Fruit fly (Drosophila melanogaster) whole organism, wandering third instar larva: Measurements from ENCODE around the gene Prp6.

Experiments used
- Abd-B ChIP-seq: fragments of >200 bp; optimal IDR thresholded peaks from 2 replicates; lab custom pipeline; 2017; ENCODE audit warnings: missing biosample characterization, missing genetic modification characterization
- CG32264 ChIP-seq: fragments of 200-800 bp; sonication (Bioruptor generic); optimal IDR thresholded peaks from 2 replicates; lab custom pipeline; 2016; ENCODE audit warnings: missing biosample characterization, missing genetic modification characterization
- CG9705 ChIP-seq: fragments of 200-800 bp; sonication (Bioruptor generic); optimal IDR thresholded peaks from 2 replicates; lab custom pipeline; 2018; ENCODE audit warnings: missing biosample characterization, mild to moderate bottlenecking, missing genetic modification characterization
- CrebA ChIP-seq: fragments of 200-800 bp; sonication (Bioruptor generic); optimal IDR thresholded peaks from 2 replicates; lab custom pipeline; 2016; ENCODE audit warnings: missing biosample characterization, mild to moderate bottlenecking, missing genetic modification characterization, borderline replicate concordance
- Dfd ChIP-seq: fragments of >200 bp; optimal IDR thresholded peaks from 2 replicates; lab custom pipeline; 2017; ENCODE audit warnings: missing biosample characterization, missing genetic modification characterization
- Dif ChIP-seq: fragments of 200-275, 200-300 bp; sonication (Bioruptor generic); optimal IDR thresholded peaks from 2 replicates; lab custom pipeline; 2018; ENCODE audit warnings: missing biosample characterization, missing genetic modification characterization; ENCODE audit not compliant: partially characterized antibody
- GATAd ChIP-seq: sonication (Bioruptor generic); optimal IDR thresholded peaks from 2 replicates; lab custom pipeline; 2016; ENCODE audit warnings: missing biosample characterization, missing genetic modification characterization
- HLH106 ChIP-seq: fragments of 200-800 bp; optimal IDR thresholded peaks from 3 replicates; lab custom pipeline; 2019; ENCODE audit warnings: missing biosample characterization, mild to moderate bottlenecking, missing genetic modification characterization, moderate library complexity
- Hnf4 ChIP-seq: fragments of 200-800 bp; sonication (Bioruptor generic); optimal IDR thresholded peaks from 2 replicates; lab custom pipeline; 2016; ENCODE audit warnings: missing biosample characterization, mild to moderate bottlenecking, missing genetic modification characterization
- Hr78 ChIP-seq: fragments of >200 bp; optimal IDR thresholded peaks from 2 replicates; lab custom pipeline; 2017; ENCODE audit warnings: missing biosample characterization, missing genetic modification characterization
- Hr83 ChIP-seq: fragments of 200-300 bp; sonication (Bioruptor generic); optimal IDR thresholded peaks from 2 replicates; lab custom pipeline; 2016; ENCODE audit warnings: missing biosample characterization, mild to moderate bottlenecking, missing genetic modification characterization, moderate library complexity; ENCODE audit not compliant: poor library complexity, severe bottlenecking
- Jra ChIP-seq: sonication (Bioruptor generic); optimal IDR thresholded peaks from 2 replicates; lab custom pipeline; 2016; ENCODE audit warnings: missing biosample characterization, missing genetic modification characterization
- Mio ChIP-seq: sonication (Bioruptor generic); optimal IDR thresholded peaks from 2 replicates; lab custom pipeline; 2016; ENCODE audit warnings: missing biosample characterization, missing genetic modification characterization
- Myc ChIP-seq: fragments of >200 bp; optimal IDR thresholded peaks from 2 replicates; lab custom pipeline; 2017
- N ChIP-seq: fragments of >200 bp; optimal IDR thresholded peaks from 2 replicates; lab custom pipeline; 2018; ENCODE audit warnings: missing biosample characterization, missing external identifiers, missing genetic modification characterization
- OdsH ChIP-seq: fragments of 200-800 bp; sonication (Bioruptor generic); optimal IDR thresholded peaks from 2 replicates; lab custom pipeline; 2016; ENCODE audit warnings: missing biosample characterization, mild to moderate bottlenecking, missing genetic modification characterization
- Rel ChIP-seq, 2 experiments: fragments of 200-800 bp; sonication (Bioruptor generic) in 1 of 2; optimal IDR thresholded peaks; 2 replicates in 1 of 2; 3 replicates in 1 of 2; lab custom pipeline; 2016 to 2019; ENCODE audit warnings: mild to moderate bottlenecking in 2 of 2, missing biosample characterization in 2 of 2, missing genetic modification characterization in 2 of 2, moderate library complexity in 1 of 2
- Sp1 ChIP-seq: fragments of 200-800 bp; sonication (Bioruptor generic); optimal IDR thresholded peaks from 3 replicates; lab custom pipeline; 2019; ENCODE audit warnings: missing biosample characterization, mild to moderate bottlenecking, missing genetic modification characterization, moderate library complexity
- Vsx2 ChIP-seq: fragments of 200-300, 225-300 bp; sonication (Bioruptor generic); optimal IDR thresholded peaks from 2 replicates; lab custom pipeline; 2018; ENCODE audit warnings: missing biosample characterization, missing genetic modification characterization; ENCODE audit not compliant: partially characterized antibody
- dl ChIP-seq, 2 experiments: fragments of 175-275, 200-275 bp in 1 of 2; fragments of 200-275 bp in 1 of 2; sonication (Bioruptor generic); optimal IDR thresholded peaks; lab custom pipeline; 2018; ENCODE audit warnings: mild to moderate bottlenecking in 2 of 2, missing biosample characterization in 2 of 2, missing genetic modification characterization in 2 of 2, moderate library complexity in 2 of 2; ENCODE audit not compliant: partially characterized antibody in 2 of 2, insufficient read depth in 1 of 2
- ey ChIP-seq: fragments of 200-800 bp; sonication (Bioruptor generic); optimal IDR thresholded peaks from 2 replicates; lab custom pipeline; 2016; ENCODE audit warnings: missing biosample characterization, missing genetic modification characterization
- foxo ChIP-seq, 2 experiments: fragments of 200-800 bp; sonication (Bioruptor generic); optimal IDR thresholded peaks; 2 replicates in 1 of 2; 3 replicates in 1 of 2; lab custom pipeline; 2016 to 2017; ENCODE audit warnings: missing biosample characterization in 2 of 2, missing genetic modification characterization in 2 of 2
- fru ChIP-seq: fragments of 200-800 bp; sonication (Bioruptor generic); optimal IDR thresholded peaks from 3 replicates; lab custom pipeline; 2016; ENCODE audit warnings: missing biosample characterization, mild to moderate bottlenecking, missing genetic modification characterization
- h ChIP-seq: fragments of 200-800 bp; sonication (Bioruptor generic); optimal IDR thresholded peaks from 3 replicates; lab custom pipeline; 2016; ENCODE audit warnings: missing biosample characterization, mild to moderate bottlenecking, missing genetic modification characterization
- jim ChIP-seq: fragments of 175-275, 200-325 bp; sonication (Bioruptor generic); optimal IDR thresholded peaks from 2 replicates; lab custom pipeline; 2016; ENCODE audit warnings: missing biosample characterization, mild to moderate bottlenecking, missing genetic modification characterization
- pan ChIP-seq: fragments of >200 bp; optimal IDR thresholded peaks from 2 replicates; lab custom pipeline; 2017
- psq ChIP-seq: fragments of 200-800 bp; sonication (Bioruptor generic); optimal IDR thresholded peaks from 3 replicates; lab custom pipeline; 2017; ENCODE audit warnings: missing biosample characterization, mild to moderate bottlenecking, missing genetic modification characterization, moderate library complexity
- rgr ChIP-seq: fragments of 200-800 bp; sonication (Bioruptor generic); optimal IDR thresholded peaks from 3 replicates; lab custom pipeline; 2016; ENCODE audit warnings: missing biosample characterization, mild to moderate bottlenecking, missing genetic modification characterization
- sage ChIP-seq: fragments of 200-800 bp; sonication (Bioruptor generic); optimal IDR thresholded peaks from 2 replicates; lab custom pipeline; 2016; ENCODE audit warnings: missing biosample characterization, mild to moderate bottlenecking, missing genetic modification characterization
- sv ChIP-seq: fragments of 200-800 bp; sonication (Bioruptor generic); optimal IDR thresholded peaks from 3 replicates; lab custom pipeline; 2016; ENCODE audit warnings: missing biosample characterization, missing genetic modification characterization
- tai ChIP-seq: sonication (Bioruptor generic); optimal IDR thresholded peaks from 2 replicates; lab custom pipeline; 2016; ENCODE audit warnings: missing biosample characterization, missing genetic modification characterization
- usp ChIP-seq: fragments of >200 bp; optimal IDR thresholded peaks from 2 replicates; lab custom pipeline; 2017; ENCODE audit warnings: missing biosample characterization, missing genetic modification characterization
- woc ChIP-seq: sonication (Bioruptor generic); optimal IDR thresholded peaks from 2 replicates; lab custom pipeline; 2016; ENCODE audit warnings: missing biosample characterization, mild to moderate bottlenecking, missing genetic modification characterization

Prp6 gene

DNA sequence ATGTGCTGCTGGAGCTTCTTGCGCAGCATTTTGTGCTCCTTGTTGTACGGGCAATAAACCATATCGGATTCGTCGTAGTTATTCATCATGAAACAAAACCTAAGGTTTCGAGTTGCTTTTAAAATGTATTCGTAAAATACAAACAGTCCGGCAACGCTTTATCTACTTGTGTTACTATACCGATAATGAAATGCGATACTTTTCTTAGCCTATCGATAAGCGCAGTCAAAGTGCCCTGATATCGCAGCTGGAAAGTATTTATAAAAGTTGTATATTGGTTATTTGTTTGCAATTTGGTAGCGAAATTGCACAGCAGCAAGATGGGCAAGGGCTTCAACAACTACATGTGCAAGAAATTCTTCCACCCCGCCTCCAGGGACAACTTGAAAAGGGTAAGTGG, 3.8 kb upstream of the Prp6 start, which contains the start of the genes arx and CG6843:
arx (minus strand) TSS at position 144 of the 400 bp plus-strand sequence.
CG6843 (plus strand) TSS at position 184 of the 400 bp plus-strand sequence.
- no peak for TF ChIP-seq Hnf4 (GFP tag; lab: Kevin White, UChicago)
- no peak for TF ChIP-seq CG32264
- no peak for TF ChIP-seq Dfd
- no peak for TF ChIP-seq CrebA (GFP tag; lab: Kevin White, UChicago)
- TF ChIP-seq Mio (GFP tag; lab: Kevin White, UChicago) = no peak
- no peak for TF ChIP-seq h (GFP tag; lab: Kevin White, UChicago)
- no peak for TF ChIP-seq sage (GFP tag; lab: Kevin White, UChicago)
- peak; percentile 22 for TF ChIP-seq rgr (GFP tag; lab: Kevin White, UChicago)
- no peak for TF ChIP-seq Rel (GFP tag; optimal IDR thresholded peaks at IDR 0.05; lab: Kevin White, UChicago)
- TF ChIP-seq Rel (tag; optimal IDR thresholded peaks at IDR 0.05; lab: Kevin White, UChicago) = peak; percentile 91
- TF ChIP-seq Myc (lab: Kevin White, UChicago) = no peak
- TF ChIP-seq psq = peak; percentile 54
- peak; percentile 35 for TF ChIP-seq fru (GFP tag; lab: Kevin White, UChicago)
- TF ChIP-seq Dif (GFP tag; lab: Kevin White, UChicago) = no peak
- TF ChIP-seq HLH106 (tag; lab: Kevin White, UChicago) = no peak
- no peak for TF ChIP-seq usp (GFP tag; lab: Kevin White, UChicago)
- TF ChIP-seq Hr83 = peak; percentile 33
- no peak for TF ChIP-seq Hr78 (GFP tag; lab: Kevin White, UChicago)
- no peak for TF ChIP-seq dl (GFP tag; optimal IDR thresholded peaks at IDR 0.05; lab: Kevin White, UChicago; ENCODE audit: insufficient read depth in 1 of 2, partially characterized antibody in 2 of 2)
- no peak for TF ChIP-seq N (GFP tag; lab: Kevin White, UChicago)
- TF ChIP-seq pan (lab: Kevin White, UChicago) = no peak
- no peak for TF ChIP-seq woc
- no peak for TF ChIP-seq foxo (GFP tag; optimal IDR thresholded peaks at IDR 0.05; lab: Kevin White, UChicago)
- no peak for TF ChIP-seq Vsx2 (GFP tag; lab: Kevin White, UChicago)
- no peak for TF ChIP-seq Jra (GFP tag; lab: Kevin White, UChicago)
- no peak for TF ChIP-seq Abd-B (GFP tag; lab: Kevin White, UChicago)
- no peak for TF ChIP-seq GATAd
- no peak for TF ChIP-seq ey (GFP tag; lab: Kevin White, UChicago)
- TF ChIP-seq tai (GFP tag; lab: Kevin White, UChicago) = no peak
- no peak for TF ChIP-seq CG9705
- TF ChIP-seq, all 38 proteins: peak for 5

DNA sequence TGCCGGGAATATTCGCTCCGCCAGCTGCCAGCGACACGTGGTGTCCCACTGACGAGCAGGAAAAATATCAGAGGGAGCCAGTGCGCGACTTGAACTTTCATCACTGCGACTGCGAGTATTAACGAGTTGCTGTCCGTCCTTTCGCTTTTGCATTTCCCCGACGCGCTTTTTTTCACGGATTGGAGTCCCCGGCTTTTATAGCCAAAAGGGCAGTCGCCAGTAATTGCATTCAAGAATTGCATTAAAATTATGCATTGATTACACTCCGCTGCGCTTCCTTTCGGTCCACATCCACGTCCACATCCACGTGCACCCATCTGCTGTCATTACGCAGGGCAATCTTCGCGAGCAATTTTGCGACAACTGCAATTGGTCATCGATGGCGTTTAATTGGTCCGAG, 5.9 kb downstream of the Prp6 start, which contains the start of gene Ir75d:
Ir75d (minus strand) TSS at position 101 of the 400 bp plus-strand sequence.
- TF ChIP-seq foxo (GFP tag; optimal IDR thresholded peaks at IDR 0.05; lab: Kevin White, UChicago) (no peak), Abd-B (GFP tag; lab: Kevin White, UChicago) (no peak), ey (GFP tag; lab: Kevin White, UChicago) (no peak), Jra (GFP tag; lab: Kevin White, UChicago) (no peak), Hnf4 (GFP tag; lab: Kevin White, UChicago) (no peak), fru (GFP tag; lab: Kevin White, UChicago) (no peak), tai (GFP tag; lab: Kevin White, UChicago) (no peak), Hr83 (no peak), Dif (GFP tag; lab: Kevin White, UChicago) (no peak), h (GFP tag; lab: Kevin White, UChicago) (no peak), usp (GFP tag; lab: Kevin White, UChicago) (no peak), OdsH (GFP tag; lab: Kevin White, UChicago) (no peak)

DNA sequence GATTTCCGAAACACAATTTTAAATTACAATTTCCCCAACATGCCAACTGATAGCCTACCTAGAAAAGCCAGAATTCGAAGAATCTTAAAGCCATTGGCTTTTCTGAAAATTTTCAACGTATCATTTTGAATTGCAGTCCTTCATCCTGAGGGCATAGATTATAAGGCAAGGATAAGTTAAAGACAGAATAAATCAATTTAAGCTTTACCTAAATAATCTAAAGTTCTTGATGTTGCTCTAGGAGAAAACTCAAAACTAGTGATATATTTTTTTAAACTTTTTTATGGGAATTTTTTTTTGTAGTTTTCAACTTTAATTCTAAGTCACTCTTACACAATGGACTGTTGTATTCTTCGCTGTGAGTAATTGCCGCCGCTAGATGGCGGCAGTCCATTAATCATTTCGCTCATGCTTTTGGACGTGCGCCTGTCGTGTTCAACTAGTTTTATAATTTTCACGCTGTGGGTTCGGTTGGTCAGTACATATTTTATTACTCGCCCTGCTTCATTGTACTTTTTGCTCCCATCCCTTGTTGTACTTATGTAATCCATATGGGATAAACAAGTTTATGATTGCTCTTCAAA, 9.0 kb downstream of the Prp6 start, which contains the start of gene COX6AL2:
COX6AL2 (minus strand) TSS at position 51 of the 584 bp plus-strand sequence.
- TF ChIP-seq jim (GFP tag; lab: Kevin White, UChicago) (no peak), CrebA (GFP tag; lab: Kevin White, UChicago) (no peak), CG9705 (no peak), rgr (GFP tag; lab: Kevin White, UChicago) (no peak), CG32264 (no peak), Mio (GFP tag; lab: Kevin White, UChicago) (no peak), Dif (GFP tag; lab: Kevin White, UChicago) (no peak), Abd-B (GFP tag; lab: Kevin White, UChicago) (no peak), Hr78 (GFP tag; lab: Kevin White, UChicago) (no peak), HLH106 (tag; lab: Kevin White, UChicago) (no peak), pan (lab: Kevin White, UChicago) (no peak), sv (GFP tag; lab: Kevin White, UChicago) (no peak), h (GFP tag; lab: Kevin White, UChicago) (no peak), Sp1 (GFP tag; lab: Kevin White, UChicago) (no peak), sage (GFP tag; lab: Kevin White, UChicago) (no peak), woc (no peak)
